Fruit fly (Drosophila melanogaster) whole organism, embryonic: ENCODE results near the gene Arp6.

Experiments
- Abd-B ChIP-seq: fragments of 200-800 bp; sonication (Bioruptor generic); optimal IDR thresholded peaks from 2 replicates; lab custom pipeline; 2018; ENCODE audit warnings: missing biosample characterization, mild to moderate bottlenecking, missing genetic modification characterization, moderate library complexity
- Aef1 ChIP-seq: fragments of 200-800 bp; sonication (Bioruptor generic); IDR thresholded peaks from 3 replicates; pipeline ENCODE4 v1.3.6; 2022; ENCODE audit warnings: missing biosample characterization, missing genetic modification characterization
- BEAF-32 ChIP-seq: fragments of 200-800 bp; sonication (Bioruptor generic); optimal IDR thresholded peaks from 3 replicates; lab custom pipeline; 2017; ENCODE audit warnings: missing biosample characterization, missing genetic modification characterization, mild to moderate bottlenecking, moderate library complexity, missing genetic modification reagents
- CG10431 ChIP-seq: fragments of 200-800 bp; sonication (Bioruptor generic); optimal IDR thresholded peaks from 3 replicates; lab custom pipeline; 2018; ENCODE audit warnings: missing biosample characterization, mild to moderate bottlenecking, missing genetic modification characterization
- CG10462 ChIP-seq: fragments of 200-800 bp; sonication (Bioruptor generic); optimal IDR thresholded peaks from 2 replicates; lab custom pipeline; 2016; ENCODE audit warnings: missing biosample characterization, missing genetic modification characterization
- CG10654 ChIP-seq: fragments of 200-800 bp; sonication (Bioruptor generic); optimal IDR thresholded peaks from 2 replicates; lab custom pipeline; 2016; ENCODE audit warnings: missing biosample characterization, missing genetic modification characterization
- CG11247 ChIP-seq: fragments of 200-800 bp; sonication (Bioruptor generic); IDR thresholded peaks from 2 replicates; pipeline ENCODE4 v1.3.6; 2022; ENCODE audit warnings: missing biosample characterization, missing genetic modification characterization
- CG12104 ChIP-seq: fragments of 200-800 bp; sonication (Bioruptor generic); optimal IDR thresholded peaks from 3 replicates; lab custom pipeline; 2016; ENCODE audit warnings: missing biosample characterization, missing genetic modification characterization
- CG12299 ChIP-seq: fragments of 200-800 bp; sonication (Bioruptor generic); optimal IDR thresholded peaks from 2 replicates; lab custom pipeline; 2018; ENCODE audit warnings: missing biosample characterization, mild to moderate bottlenecking, missing genetic modification characterization
- CG12744 ChIP-seq: fragments of 200-800 bp; sonication (Bioruptor generic); optimal IDR thresholded peaks from 2 replicates; lab custom pipeline; 2016; ENCODE audit warnings: missing biosample characterization, missing genetic modification characterization
- CG15514 ChIP-seq: fragments of 200-800 bp; sonication (Bioruptor generic); optimal IDR thresholded peaks from 3 replicates; lab custom pipeline; 2017; ENCODE audit warnings: missing biosample characterization, missing genetic modification characterization, mild to moderate bottlenecking, moderate library complexity, missing genetic modification reagents
- CG15601 ChIP-seq: fragments of 200-800 bp; sonication (Bioruptor generic); optimal IDR thresholded peaks from 3 replicates; lab custom pipeline; 2019; ENCODE audit warnings: missing biosample characterization, mild to moderate bottlenecking, missing genetic modification characterization, moderate library complexity
- CG17361 ChIP-seq: fragments of 200-800 bp; sonication (Bioruptor generic); IDR thresholded peaks from 3 replicates; pipeline ENCODE4 v1.3.6; 2022; ENCODE audit warnings: missing biosample characterization, missing genetic modification characterization
- CG17612 ChIP-seq: fragments of 200-800 bp; sonication (Bioruptor generic); IDR thresholded peaks from 2 replicates; pipeline ENCODE4 v1.3.6; 2022; ENCODE audit warnings: missing biosample characterization, missing genetic modification characterization
- CG2120 ChIP-seq: fragments of 200-800 bp; sonication (Bioruptor generic); optimal IDR thresholded peaks from 3 replicates; lab custom pipeline; 2016; ENCODE audit warnings: missing biosample characterization, missing genetic modification characterization
- CG30431 ChIP-seq: fragments of 200-800 bp; sonication (Bioruptor generic); optimal IDR thresholded peaks from 2 replicates; lab custom pipeline; 2017; ENCODE audit warnings: missing biosample characterization, missing genetic modification characterization
- CG32532 ChIP-seq: fragments of 200-800 bp; sonication (Bioruptor generic); IDR thresholded peaks from 2 replicates; pipeline ENCODE4 v1.3.6; 2022; ENCODE audit warnings: missing biosample characterization, missing genetic modification characterization
- CG42726 ChIP-seq: fragments of 200-800 bp; sonication (Bioruptor generic); IDR thresholded peaks from 2 replicates; pipeline ENCODE4 v1.3.6; 2022; ENCODE audit warnings: missing biosample characterization, missing genetic modification characterization; ENCODE audit not compliant: partially characterized antibody
- CG43689 ChIP-seq: fragments of 200-800 bp; sonication (Bioruptor generic); IDR thresholded peaks from 2 replicates; pipeline ENCODE4 v1.3.6; 2022; ENCODE audit warnings: missing biosample characterization, missing genetic modification characterization
- CG4707 ChIP-seq: fragments of 200-800 bp; sonication (Bioruptor generic); optimal IDR thresholded peaks from 2 replicates; lab custom pipeline; 2018; ENCODE audit warnings: missing biosample characterization, mild to moderate bottlenecking, missing genetic modification characterization, moderate library complexity
- CG7745 ChIP-seq: fragments of 200-800 bp; sonication (Bioruptor generic); optimal IDR thresholded peaks from 2 replicates; lab custom pipeline; 2018; ENCODE audit warnings: missing biosample characterization, mild to moderate bottlenecking, missing genetic modification characterization, moderate library complexity
- CG7786 ChIP-seq: fragments of 200-800 bp; sonication (Bioruptor generic); optimal IDR thresholded peaks from 2 replicates; lab custom pipeline; 2016; ENCODE audit warnings: missing biosample characterization, missing genetic modification characterization
- CG8765 ChIP-seq: fragments of 200-800 bp; sonication (Bioruptor generic); IDR thresholded peaks from 2 replicates; pipeline ENCODE4 v1.3.6; 2022; ENCODE audit warnings: missing biosample characterization, missing genetic modification characterization
- Drgx ChIP-seq: fragments of 200-800 bp; sonication (Bioruptor generic); IDR thresholded peaks from 2 replicates; pipeline ENCODE4 v1.3.6; 2022; ENCODE audit warnings: missing biosample characterization, missing genetic modification characterization
- Hr51 ChIP-seq, 2 experiments: fragments of 200-800 bp; sonication (Bioruptor generic); optimal IDR thresholded peaks; 2 replicates in 1 of 2; 3 replicates in 1 of 2; lab custom pipeline; 2016 to 2018; ENCODE audit warnings: missing biosample characterization in 2 of 2, missing genetic modification characterization in 2 of 2, mild to moderate bottlenecking in 1 of 2, moderate library complexity in 1 of 2
- Kr ChIP-seq: fragments of 200-800 bp; sonication (Bioruptor generic); optimal IDR thresholded peaks from 2 replicates; lab custom pipeline; 2017; ENCODE audit warnings: missing biosample characterization, mild to moderate bottlenecking, missing genetic modification characterization
- Lim3 ChIP-seq: fragments of 200-800 bp; sonication (Bioruptor generic); IDR thresholded peaks from 2 replicates; pipeline ENCODE4 v1.3.6; 2022; ENCODE audit warnings: missing biosample characterization, missing genetic modification characterization
- Mad ChIP-seq: fragments of 200-800 bp; sonication (Bioruptor generic); optimal IDR thresholded peaks from 2 replicates; lab custom pipeline; 2016; ENCODE audit warnings: missing biosample characterization, missing genetic modification characterization
- Med ChIP-seq: fragments of 200-800 bp; sonication (Bioruptor generic); peaks from one replicate; lab custom pipeline; 2016; ENCODE audit warnings: missing biosample characterization, missing genetic modification characterization, mild to moderate bottlenecking, inconsistent platforms, moderate library complexity
- Nf-YC ChIP-seq: fragments of 200-800 bp; optimal IDR thresholded peaks from 3 replicates; lab custom pipeline; 2019; ENCODE audit warnings: missing biosample characterization, mild to moderate bottlenecking, missing genetic modification characterization, moderate library complexity
- Vsx1 ChIP-seq: fragments of 200-800 bp; sonication (Bioruptor generic); optimal IDR thresholded peaks from 2 replicates; lab custom pipeline; 2017; ENCODE audit warnings: missing biosample characterization, mild to moderate bottlenecking, missing genetic modification characterization, missing genetic modification reagents
- btn ChIP-seq: fragments of 200-800 bp; sonication (Bioruptor generic); optimal IDR thresholded peaks from 2 replicates; lab custom pipeline; 2016; ENCODE audit warnings: missing biosample characterization, missing genetic modification characterization
- chm ChIP-seq: fragments of 200-800 bp; sonication (Bioruptor generic); IDR thresholded peaks from 2 replicates; pipeline ENCODE4 v1.3.6; 2022; ENCODE audit warnings: missing biosample characterization, missing genetic modification characterization
- crol ChIP-seq: fragments of 200-800 bp; sonication (Bioruptor generic); IDR thresholded peaks from 2 replicates; pipeline ENCODE4 v1.3.6; 2022; ENCODE audit warnings: missing biosample characterization, missing genetic modification characterization
- dm ChIP-seq: fragments of 200-800 bp; sonication (Bioruptor generic); optimal IDR thresholded peaks from 3 replicates; lab custom pipeline; 2016; ENCODE audit warnings: missing biosample characterization, missing genetic modification characterization
- dmrt99B ChIP-seq: fragments of 200-800 bp; sonication (Bioruptor generic); optimal IDR thresholded peaks from 2 replicates; lab custom pipeline; 2018; ENCODE audit warnings: missing biosample characterization, mild to moderate bottlenecking, missing genetic modification characterization, moderate library complexity
- fu2 ChIP-seq: fragments of 200-800 bp; sonication (Bioruptor generic); optimal IDR thresholded peaks from 2 replicates; lab custom pipeline; 2016; ENCODE audit warnings: missing biosample characterization, missing genetic modification characterization
- gcm2 ChIP-seq: fragments of 200-800 bp; sonication (Bioruptor generic); optimal IDR thresholded peaks from 2 replicates; lab custom pipeline; 2016; ENCODE audit warnings: missing biosample characterization, missing genetic modification characterization
- grau ChIP-seq: fragments of 200-800 bp; optimal IDR thresholded peaks from 3 replicates; lab custom pipeline; 2019; ENCODE audit warnings: missing biosample characterization, mild to moderate bottlenecking, missing genetic modification characterization, moderate library complexity
- her ChIP-seq: fragments of 200-800 bp; sonication (Bioruptor generic); optimal IDR thresholded peaks from 2 replicates; lab custom pipeline; 2016; ENCODE audit warnings: missing biosample characterization, missing genetic modification characterization
- lmd ChIP-seq: fragments of 200-800 bp; sonication (Bioruptor generic); IDR thresholded peaks from 2 replicates; pipeline ENCODE4 v1.3.6; 2022; ENCODE audit warnings: missing biosample characterization, missing genetic modification characterization
- pho ChIP-seq: fragments of 200-800 bp; sonication (Bioruptor generic); optimal IDR thresholded peaks from 2 replicates; lab custom pipeline; 2016; ENCODE audit warnings: missing biosample characterization, missing genetic modification characterization
- pnt ChIP-seq: fragments of 200-800 bp; sonication (Bioruptor generic); optimal IDR thresholded peaks from 3 replicates; lab custom pipeline; 2016; ENCODE audit warnings: missing biosample characterization, missing genetic modification characterization
- prd ChIP-seq, 3 experiments: fragments of >200 bp in 2 of 3; fragments of 200-800 bp in 1 of 3; sonication (Bioruptor generic) in 1 of 3; optimal IDR thresholded peaks in 2 of 3; IDR thresholded peaks in 1 of 3; 2 replicates in 2 of 3; 3 replicates in 1 of 3; pipeline versions ENCODE4 v1.3.6 to Lab custom; 2017 to 2022; ENCODE audit warnings: missing biosample characterization in 1 of 3, missing genetic modification characterization in 1 of 3
- shn ChIP-seq: fragments of 200-800 bp; sonication (Bioruptor generic); optimal IDR thresholded peaks from 3 replicates; lab custom pipeline; 2016; ENCODE audit warnings: missing biosample characterization, missing genetic modification characterization
- sna ChIP-seq: fragments of 200-800 bp; sonication (Bioruptor generic); IDR thresholded peaks from 2 replicates; pipeline ENCODE4 v1.3.6; 2022; ENCODE audit warnings: missing biosample characterization, missing genetic modification characterization; ENCODE audit not compliant: partially characterized antibody
- sqz ChIP-seq: fragments of 200-800 bp; sonication (Bioruptor generic); optimal IDR thresholded peaks from 3 replicates; lab custom pipeline; 2018; ENCODE audit warnings: missing biosample characterization, mild to moderate bottlenecking, missing genetic modification characterization
- tup ChIP-seq: fragments of 200-800 bp; sonication (Bioruptor generic); optimal IDR thresholded peaks from 2 replicates; lab custom pipeline; 2016; ENCODE audit warnings: missing biosample characterization, mild to moderate bottlenecking, missing genetic modification characterization, moderate library complexity
- vnd ChIP-seq: fragments of 200-800 bp; sonication (Bioruptor generic); IDR thresholded peaks from 3 replicates; pipeline ENCODE4 v1.3.6; 2022; ENCODE audit warnings: missing biosample characterization, missing genetic modification characterization; ENCODE audit not compliant: partially characterized antibody
- vvl ChIP-seq: fragments of 200-800 bp; sonication (Bioruptor generic); IDR thresholded peaks from 2 replicates; pipeline ENCODE4 v1.3.6; 2022; ENCODE audit warnings: missing biosample characterization, missing genetic modification characterization

Gene Arp6

dm6 chrX:15738890-15739550 is 2.1 kb upstream of the Arp6 start, which contains the start of the genes CG11679 and CG8206 (continued):
- TF ChIP-seq her (GFP tag; lab: Kevin White, UChicago) (peak; percentile 14), btn (no peak), tup (no peak), vnd (0 out of 3 replicates have a peak, but pooled peaks have one; percentile 47), Mad (GFP tag; lab: Kevin White, UChicago) (no peak), CG12299 (tag; lab: Kevin White, UChicago) (no peak), prd (optimal IDR thresholded peaks at IDR 0.05; lab: Kevin White, UChicago) (no peak), prd (GFP tag; IDR thresholded peaks at IDR 0.05; lab: Robert Waterston, UW) (peak; percentile 47; the same call in 1 of the 3 replicates), Aef1 (GFP tag; lab: Robert Waterston, UW) (peak; percentile 26; the same call in 1 of the 3 replicates), CG7786 (peak; percentile 54), CG10462 (GFP tag; lab: Kevin White, UChicago) (no peak), pnt (GFP tag; lab: Kevin White, UChicago) (peak; percentile 44), CG10654 (GFP tag; lab: Kevin White, UChicago) (no peak), CG12744 (no peak), dmrt99B (peak; percentile 35), CG12104 (GFP tag; lab: Kevin White, UChicago) (no peak), CG10431 (no peak), CG42726 (no peak), crol (GFP tag; lab: Robert Waterston, UW) (no peak), sqz (GFP tag; lab: Kevin White, UChicago) (no peak), CG15514 (peak; percentile 90), BEAF-32 (GFP tag; lab: Kevin White, UChicago) (peak; percentile 55), Drgx (no peak), shn (GFP tag; lab: Kevin White, UChicago) (peak; percentile 52), sna (GFP tag; lab: Robert Waterston, UW) (no peak), vvl (GFP tag; lab: Robert Waterston, UW) (no peak), dm (GFP tag; lab: Kevin White, UChicago) (no peak), CG15601 (tag; lab: Kevin White, UChicago) (no peak), CG4707 (GFP tag; lab: Kevin White, UChicago) (no peak), lmd (GFP tag; lab: Robert Waterston, UW) (peak; percentile 33; the same call in 1 of the 2 replicates), CG43689 (GFP tag; lab: Robert Waterston, UW) (no peak), Lim3 (GFP tag; lab: Robert Waterston, UW) (no peak), grau (tag; lab: Kevin White, UChicago) (peak; percentile 55), Abd-B (GFP tag; lab: Kevin White, UChicago) (peak; percentile 37), CG8765 (GFP tag; lab: Robert Waterston, UW) (no peak), Med (GFP tag; lab: Kevin White, UChicago) (peak; percentile 91), Nf-YC (tag; lab: Kevin White, UChicago) (peak; percentile 42), pho (peak; percentile 18), CG7745 (no peak), Vsx1 (GFP tag; lab: Kevin White, UChicago) (no peak), CG30431 (GFP tag; lab: Kevin White, UChicago) (no peak), CG17361 (peak; percentile 49; the same call in 2 of the 3 replicates), Kr (GFP tag; lab: Kevin White, UChicago) (no peak), Hr51 (GFP tag; optimal IDR thresholded peaks at IDR 0.05; lab: Kevin White, UChicago) (no peak), gcm2 (GFP tag; lab: Kevin White, UChicago) (no peak), CG32532 (GFP tag; lab: Robert Waterston, UW) (no peak), chm (GFP tag; lab: Robert Waterston, UW) (no peak), CG2120 (GFP tag; lab: Kevin White, UChicago) (peak; percentile 66), fu2 (GFP tag; lab: Kevin White, UChicago) (peak; percentile 25), CG11247 (GFP tag; lab: Robert Waterston, UW) (no peak), CG17612 (no peak)
